Fruit fly (Drosophila melanogaster): ENCODE results near the gene msl-2.
A peak's percentile ranks its signal among the peaks of the same experiment; 100 is the strongest.

Gene msl-2

dm6 chr2L:3475948-3476347 is 10.0 kb upstream of the msl-2 start (continued):
- TF ChIP-seq bcd (GFP tag; optimal IDR thresholded peaks at IDR 0.05) (peak; percentile 49), CG4820 (GFP tag; optimal IDR thresholded peaks at IDR 0.05) (peak; percentile 9), Ets97D (GFP tag; optimal IDR thresholded peaks at IDR 0.05) (no peak), sna (GFP tag; IDR thresholded peaks at IDR 0.05; ENCODE audit: partially characterized antibody) (no peak), Bdp1 (GFP tag; optimal IDR thresholded peaks at IDR 0.05) (no peak), psq (GFP tag; optimal IDR thresholded peaks at IDR 0.05) (no peak), CG33213 (GFP tag; optimal IDR thresholded peaks at IDR 0.05) (no peak), sug (tag; optimal IDR thresholded peaks at IDR 0.05) (peak; percentile 49), Dll (GFP tag; IDR thresholded peaks at IDR 0.05; ENCODE audit: partially characterized antibody) (no peak), CG11696 (GFP tag; IDR thresholded peaks at IDR 0.05) (no peak), unpg (GFP tag; optimal IDR thresholded peaks at IDR 0.05) (peak; percentile 57), CG3995 (GFP tag; optimal IDR thresholded peaks at IDR 0.05) (peak; percentile 11), CG11456 (GFP tag; IDR thresholded peaks at IDR 0.05) (0 out of 3 replicates have a peak, but pooled peaks have one; percentile 62), disco-r (GFP tag; optimal IDR thresholded peaks at IDR 0.05) (peak; percentile 8), en (GFP tag; optimal IDR thresholded peaks at IDR 0.05) (peak; percentile 18), Jarid2 (GFP tag; optimal IDR thresholded peaks at IDR 0.05) (peak; percentile 14), Deaf1 (tag; optimal IDR thresholded peaks at IDR 0.05) (peak; percentile 18), hb (GFP tag; IDR thresholded peaks at IDR 0.05; ENCODE audit: partially characterized antibody) (no peak), Ets65A (GFP tag) (no peak), knrl (GFP tag; IDR thresholded peaks at IDR 0.05; ENCODE audit: partially characterized antibody) (no peak), CG1832 (GFP tag; optimal IDR thresholded peaks at IDR 0.05) (no peak), CG9876 (GFP tag; optimal IDR thresholded peaks at IDR 0.05) (no peak), CG10147 (GFP tag; optimal IDR thresholded peaks at IDR 0.05) (peak; percentile 68), oc (tag; optimal IDR thresholded peaks at IDR 0.05) (no peak), sens-2 (GFP tag; IDR thresholded peaks at IDR 0.05) (no peak), dm (GFP tag; optimal IDR thresholded peaks at IDR 0.05) (no peak), Usf (GFP tag; optimal IDR thresholded peaks at IDR 0.05) (no peak), Hr39 (optimal IDR thresholded peaks at IDR 0.05) (no peak), h (optimal IDR thresholded peaks at IDR 0.05) (no peak), CG12236 (GFP tag; optimal IDR thresholded peaks at IDR 0.05) (no peak), CG10462 (GFP tag; optimal IDR thresholded peaks at IDR 0.05) (no peak), btn (GFP tag; optimal IDR thresholded peaks at IDR 0.05) (no peak), B-H2 (GFP tag; optimal IDR thresholded peaks at IDR 0.05) (no peak), CG4360 (GFP tag; IDR thresholded peaks at IDR 0.05) (no peak), sc (optimal IDR thresholded peaks at IDR 0.05) (no peak), sc (GFP tag; optimal IDR thresholded peaks at IDR 0.05) (peak; percentile 16), HLH54F (GFP tag; optimal IDR thresholded peaks at IDR 0.05) (peak; percentile 53), shn (GFP tag; optimal IDR thresholded peaks at IDR 0.05) (peak; percentile 26), CG16779 (GFP tag; IDR thresholded peaks at IDR 0.05) (no peak), CG5953 (GFP tag; IDR thresholded peaks at IDR 0.05) (no peak), CG1792 (GFP tag; optimal IDR thresholded peaks at IDR 0.05) (no peak), Ada2b (GFP tag; IDR thresholded peaks at IDR 0.05) (peak; percentile 57; the same call in 1 of the 2 replicates), ab (GFP tag; optimal IDR thresholded peaks at IDR 0.05) (no peak), Dip2 (GFP tag; IDR thresholded peaks at IDR 0.05) (no peak), ci (GFP tag; IDR thresholded peaks at IDR 0.05) (peak; percentile 40), CG1233 (GFP tag; optimal IDR thresholded peaks at IDR 0.05) (peak; percentile 73), Spps (tag; optimal IDR thresholded peaks at IDR 0.05) (no peak), Max (GFP tag; optimal IDR thresholded peaks at IDR 0.05) (peak; percentile 29), CG10565 (GFP tag; optimal IDR thresholded peaks at IDR 0.05) (no peak), nmo (GFP tag; optimal IDR thresholded peaks at IDR 0.05) (peak; percentile 70), CG30403 (GFP tag; optimal IDR thresholded peaks at IDR 0.05) (peak; percentile 82), abd-A (tag; optimal IDR thresholded peaks at IDR 0.05) (no peak), p53 (GFP tag; optimal IDR thresholded peaks at IDR 0.05) (no peak), CG31441 (GFP tag; IDR thresholded peaks at IDR 0.05) (peak; percentile 61)
